Worm (Caenorhabditis elegans) whole organism, L4 larva: ENCODE data around the gene ZK1127.5.
A peak's percentile ranks its signal among the peaks of the same experiment; 100 is the strongest.

Experiments
- D1046.2 ChIP-seq: fragments of 200-800 bp; sonication (Bioruptor generic); IDR thresholded peaks from 2 replicates; pipeline ENCODE4 v1.3.6; 2022; ENCODE audit warnings: missing genetic modification characterization, missing compliant biosample characterization
- Y48G9A.11 ChIP-seq: fragments of 200-800 bp; sonication (Bioruptor generic); IDR thresholded peaks from 2 replicates; pipeline ENCODE4 v1.3.6; 2022; ENCODE audit warnings: missing genetic modification reagents, missing genetic modification characterization, missing compliant biosample characterization
- Y5F2A.4 ChIP-seq: fragments of 200-800 bp; sonication (Bioruptor generic); optimal IDR thresholded peaks from 2 replicates; lab custom pipeline; 2018; ENCODE audit warnings: mild to moderate bottlenecking, missing genetic modification characterization, missing compliant biosample characterization
- ZK337.2 ChIP-seq: fragments of 200-800 bp; sonication (Bioruptor generic); IDR thresholded peaks from 2 replicates; pipeline ENCODE4 v1.3.6; 2022; ENCODE audit warnings: missing genetic modification reagents, missing genetic modification characterization, missing compliant biosample characterization
- arid-1 ChIP-seq: fragments of 200-800 bp; sonication (Bioruptor generic); conservative IDR thresholded peaks from 2 replicates; pipeline ENCODE4 v1.3.6; 2022; ENCODE audit warnings: missing genetic modification reagents, missing genetic modification characterization, missing compliant biosample characterization
- ceh-32 ChIP-seq: sonication (generic microtip); optimal IDR thresholded peaks from 2 replicates; lab custom pipeline; 2016; ENCODE audit warnings: mild to moderate bottlenecking, missing genetic modification characterization, missing compliant biosample characterization; ENCODE audit not compliant: poor library complexity
- ceh-82 ChIP-seq: sonication (generic microtip); optimal IDR thresholded peaks from 2 replicates; lab custom pipeline; 2017; ENCODE audit warnings: missing biosample characterization, missing genetic modification characterization
- ces-1 ChIP-seq: fragments of 150-350 bp; sonication (generic microtip); optimal IDR thresholded peaks from 4 replicates; lab custom pipeline; 2014; ENCODE audit warnings: missing biosample characterization, missing genetic modification reagents, missing genetic modification characterization
- cey-2 ChIP-seq: sonication (generic microtip); optimal IDR thresholded peaks from 3 replicates; lab custom pipeline; 2017; ENCODE audit warnings: missing genetic modification characterization, mild to moderate bottlenecking, missing compliant biosample characterization, antibody characterized with exemption, borderline replicate concordance; ENCODE audit not compliant: insufficient read depth
- ctbp-1 ChIP-seq: fragments of 200-800 bp; sonication (Bioruptor generic); IDR thresholded peaks from 2 replicates; pipeline ENCODE4 v1.3.6; 2022; ENCODE audit warnings: missing genetic modification reagents, missing genetic modification characterization, missing compliant biosample characterization
- daf-12 ChIP-seq: fragments of 150-350 bp; optimal IDR thresholded peaks from 2 replicates; lab custom pipeline; 2014; ENCODE audit warnings: missing biosample characterization, missing genetic modification reagents, missing genetic modification characterization
- daf-16 ChIP-seq, 3 experiments: sonication (generic microtip); optimal IDR thresholded peaks; 2 replicates each; lab custom pipeline; 2016 to 2017; ENCODE audit warnings: missing genetic modification characterization in 3 of 3, missing genetic modification reagents in 3 of 3, mild to moderate bottlenecking in 2 of 3, missing compliant biosample characterization in 2 of 3, missing biosample characterization in 1 of 3, moderate library complexity in 1 of 3
- daf-19 ChIP-seq: fragments of 200-800 bp; sonication (Bioruptor generic); conservative IDR thresholded peaks from 2 replicates; pipeline ENCODE4 v1.3.6; 2022; ENCODE audit warnings: missing genetic modification characterization, missing compliant biosample characterization
- daf-8 ChIP-seq: fragments of 200-800 bp; sonication (Bioruptor generic); IDR thresholded peaks from 2 replicates; pipeline ENCODE4 v1.3.6; 2022; ENCODE audit warnings: missing genetic modification characterization, missing compliant biosample characterization
- dmd-6 ChIP-seq: fragments of 200-800 bp; sonication (Bioruptor generic); IDR thresholded peaks from 2 replicates; pipeline ENCODE4 v1.3.6; 2022; ENCODE audit warnings: missing genetic modification reagents, missing genetic modification characterization, missing compliant biosample characterization
- dmd-8 ChIP-seq: fragments of 200-800 bp; sonication (Bioruptor generic); IDR thresholded peaks from 2 replicates; pipeline ENCODE4 v1.3.6; 2022; ENCODE audit warnings: missing genetic modification characterization, missing compliant biosample characterization
- dmd-9 ChIP-seq: fragments of 200-800 bp; sonication (Bioruptor generic); IDR thresholded peaks from 2 replicates; pipeline ENCODE4 v1.3.6; 2022; ENCODE audit warnings: missing genetic modification reagents, missing genetic modification characterization, missing compliant biosample characterization
- dpl-1 ChIP-seq: fragments of 150-350 bp; optimal IDR thresholded peaks from 2 replicates; lab custom pipeline; 2014; ENCODE audit warnings: missing biosample characterization, missing genetic modification reagents, missing genetic modification characterization
- duxl-1 ChIP-seq: sonication (generic microtip); optimal IDR thresholded peaks from 2 replicates; lab custom pipeline; 2016; ENCODE audit warnings: mild to moderate bottlenecking, missing genetic modification characterization, moderate library complexity, missing compliant biosample characterization; ENCODE audit not compliant: poor library complexity
- fkh-10 ChIP-seq: fragments of 150-350 bp; optimal IDR thresholded peaks from 2 replicates; lab custom pipeline; 2014; ENCODE audit warnings: missing biosample characterization, missing genetic modification reagents, missing genetic modification characterization
- gei-8 ChIP-seq: fragments of 200-800 bp; sonication (Bioruptor generic); optimal IDR thresholded peaks from 2 replicates; lab custom pipeline; 2018; ENCODE audit warnings: mild to moderate bottlenecking, missing genetic modification characterization, missing compliant biosample characterization
- hif-1 ChIP-seq, 2 experiments: sonication (generic microtip); optimal IDR thresholded peaks; 2 replicates each; lab custom pipeline; 2016 to 2017; ENCODE audit warnings: missing compliant biosample characterization in 2 of 2, missing genetic modification characterization in 2 of 2, missing genetic modification reagents in 2 of 2, missing genotype in 2 of 2, mild to moderate bottlenecking in 1 of 2
- hlh-30 ChIP-seq: sonication (generic microtip); optimal IDR thresholded peaks from 2 replicates; lab custom pipeline; 2017; ENCODE audit warnings: antibody characterized with exemption, mild to moderate bottlenecking, missing genetic modification characterization, missing compliant biosample characterization; ENCODE audit not compliant: insufficient read depth
- hmg-1.1 ChIP-seq: fragments of 200-800 bp; sonication (Bioruptor generic); IDR thresholded peaks from 2 replicates; pipeline ENCODE4 v1.3.6; 2022; ENCODE audit warnings: missing genetic modification reagents, missing genetic modification characterization, missing compliant biosample characterization
- lin-13 ChIP-seq: fragments of 150-350 bp; optimal IDR thresholded peaks from 2 replicates; lab custom pipeline; 2014; ENCODE audit warnings: missing biosample characterization, missing genetic modification reagents, missing genetic modification characterization
- lin-15B ChIP-seq: fragments of 150-350 bp; sonication (generic microtip); optimal IDR thresholded peaks from 3 replicates; lab custom pipeline; 2014; ENCODE audit warnings: missing biosample characterization, missing genetic modification characterization
- lin-38 ChIP-seq: fragments of 200-800 bp; sonication (Bioruptor generic); IDR thresholded peaks from 2 replicates; pipeline ENCODE4 v1.3.6; 2022; ENCODE audit warnings: missing genetic modification reagents, missing genetic modification characterization, missing compliant biosample characterization
- lsy-2 ChIP-seq, 2 experiments: fragments of 150-350 bp in 1 of 2; sonication (generic microtip) in 1 of 2; optimal IDR thresholded peaks; 2 replicates each; lab custom pipeline; 2014 to 2017; ENCODE audit warnings: missing biosample characterization in 2 of 2, missing genetic modification characterization in 2 of 2
- nhr-10 ChIP-seq: fragments of 150-350 bp; optimal IDR thresholded peaks from 2 replicates; lab custom pipeline; 2014; ENCODE audit warnings: missing biosample characterization, missing genetic modification characterization
- nhr-111 ChIP-seq: fragments of 200-800 bp; sonication (Bioruptor generic); optimal IDR thresholded peaks from 2 replicates; lab custom pipeline; 2018; ENCODE audit warnings: mild to moderate bottlenecking, missing genetic modification characterization, missing compliant biosample characterization
- nhr-237 ChIP-seq: sonication (generic microtip); optimal IDR thresholded peaks from 2 replicates; lab custom pipeline; 2017; ENCODE audit warnings: missing biosample characterization, missing genetic modification characterization
- nhr-28 ChIP-seq: fragments of 150-350 bp; optimal IDR thresholded peaks from 2 replicates; lab custom pipeline; 2014; ENCODE audit warnings: missing biosample characterization, missing genetic modification characterization
- nhr-41 ChIP-seq: fragments of 200-800 bp; sonication (Bioruptor generic); IDR thresholded peaks from 2 replicates; pipeline ENCODE4 v1.3.6; 2022; ENCODE audit warnings: missing genetic modification reagents, missing genetic modification characterization, missing compliant biosample characterization
- nhr-6 ChIP-seq: fragments of 150-350 bp; optimal IDR thresholded peaks from 2 replicates; lab custom pipeline; 2014; ENCODE audit warnings: missing biosample characterization, missing genetic modification characterization
- rbr-2 ChIP-seq: sonication (generic microtip); optimal IDR thresholded peaks from 2 replicates; lab custom pipeline; 2016; ENCODE audit warnings: missing genotype, missing genetic modification characterization, missing compliant biosample characterization
- set-16 ChIP-seq: fragments of 200-800 bp; sonication (Bioruptor generic); IDR thresholded peaks from 2 replicates; pipeline ENCODE4 v1.3.6; 2022; ENCODE audit warnings: missing genetic modification reagents, missing genetic modification characterization, missing compliant biosample characterization
- skn-1 ChIP-seq: fragments of 150-350 bp; optimal IDR thresholded peaks from 2 replicates; lab custom pipeline; 2014; ENCODE audit warnings: missing biosample characterization, missing genetic modification characterization
- snpc-1.2 ChIP-seq: fragments of 200-800 bp; sonication (Bioruptor generic); IDR thresholded peaks from 2 replicates; pipeline ENCODE4 v1.3.6; 2022; ENCODE audit warnings: missing genetic modification reagents, missing genetic modification characterization, missing compliant biosample characterization
- tag-97 ChIP-seq: fragments of 200-800 bp; sonication (Bioruptor generic); IDR thresholded peaks from 2 replicates; pipeline ENCODE4 v1.3.6; 2022; ENCODE audit warnings: missing genetic modification characterization, missing compliant biosample characterization
- unc-130 ChIP-seq: sonication (generic microtip); optimal IDR thresholded peaks from 2 replicates; lab custom pipeline; 2016; ENCODE audit warnings: missing genetic modification reagents, missing genetic modification characterization, missing compliant biosample characterization
- unc-62 ChIP-seq, 3 experiments: fragments of 150-350 bp in 1 of 3; sonication (generic microtip); optimal IDR thresholded peaks in 2 of 3; peaks in 1 of 3; 1 replicate in 1 of 3; 2 replicates in 2 of 3; lab custom pipeline; 2014 to 2017; ENCODE audit warnings: missing biosample characterization in 3 of 3, missing genetic modification characterization in 3 of 3, missing genetic modification reagents in 3 of 3, missing genotype in 1 of 3
- vab-7 ChIP-seq: fragments of 200-800 bp; sonication (Bioruptor generic); IDR thresholded peaks from 2 replicates; pipeline ENCODE4 v1.3.6; 2022; ENCODE audit warnings: missing genetic modification reagents, missing genetic modification characterization, missing compliant biosample characterization
- zfp-3 ChIP-seq: fragments of 200-800 bp; sonication (Bioruptor generic); conservative IDR thresholded peaks from 2 replicates; pipeline ENCODE4 v1.3.6; 2022; ENCODE audit warnings: missing genetic modification reagents, missing genetic modification characterization, missing compliant biosample characterization
- zip-11 ChIP-seq: fragments of 200-800 bp; sonication (Bioruptor generic); IDR thresholded peaks from 2 replicates; pipeline ENCODE4 v1.3.6; 2022; ENCODE audit warnings: missing genetic modification characterization, missing compliant biosample characterization
- zip-2 ChIP-seq: fragments of 150-350 bp; optimal IDR thresholded peaks from 2 replicates; lab custom pipeline; 2014; ENCODE audit warnings: missing biosample characterization, missing genetic modification characterization

ZK1127.5 gene

DNA sequence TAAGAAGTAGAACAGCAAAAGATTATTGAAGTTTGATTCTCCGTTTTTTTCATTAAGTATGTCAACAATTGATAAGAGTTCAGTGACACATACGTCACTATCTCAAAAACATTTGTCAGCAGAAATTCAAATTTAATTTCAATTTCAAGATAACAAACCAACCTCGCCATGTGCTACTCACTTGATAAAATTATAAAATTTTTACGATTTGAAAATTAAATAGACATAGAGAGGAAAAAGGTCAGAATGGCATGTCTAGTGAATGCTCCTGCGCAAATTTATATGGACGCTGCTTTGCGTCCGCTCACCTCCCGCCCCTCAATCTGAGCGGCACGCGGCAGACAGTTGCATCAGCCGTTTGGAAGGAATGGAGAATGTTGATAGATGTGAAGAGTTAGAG, 9.7 kb downstream of the ZK1127.5 start (continued):
- TF ChIP-seq dmd-6 (GFP tag; lab: Robert Waterston, UW) (peak; percentile 98), Y5F2A.4 (GFP tag; lab: Kevin White, UChicago) (no peak), nhr-10 (tag; lab: Kevin White, UChicago) (no peak), zip-2 (tag; lab: Kevin White, UChicago) (peak; percentile 14), ZK337.2 (no peak), dmd-9 (GFP tag; lab: Robert Waterston, UW) (no peak), ctbp-1 (GFP tag; lab: Robert Waterston, UW) (no peak), gei-8 (GFP tag; lab: Kevin White, UChicago) (no peak), dpl-1 (GFP tag; lab: Kevin White, UChicago) (no peak), daf-19 (no peak), unc-130 (GFP tag; lab: Kevin White, UChicago) (no peak), arid-1 (GFP tag; lab: Robert Waterston, UW) (no peak), skn-1 (tag; lab: Kevin White, UChicago) (no peak), daf-12 (tag; lab: Kevin White, UChicago) (no peak), unc-62 (GFP tag; optimal IDR thresholded peaks at IDR 0.05 in 1 of 2; lab: Kevin White, UChicago) (peak in 1 of 2 experiments; percentile 77), unc-62 (tag; optimal IDR thresholded peaks at IDR 0.05; lab: Kevin White, UChicago) (no peak), D1046.2 (GFP tag; lab: Robert Waterston, UW) (no peak)

DNA sequence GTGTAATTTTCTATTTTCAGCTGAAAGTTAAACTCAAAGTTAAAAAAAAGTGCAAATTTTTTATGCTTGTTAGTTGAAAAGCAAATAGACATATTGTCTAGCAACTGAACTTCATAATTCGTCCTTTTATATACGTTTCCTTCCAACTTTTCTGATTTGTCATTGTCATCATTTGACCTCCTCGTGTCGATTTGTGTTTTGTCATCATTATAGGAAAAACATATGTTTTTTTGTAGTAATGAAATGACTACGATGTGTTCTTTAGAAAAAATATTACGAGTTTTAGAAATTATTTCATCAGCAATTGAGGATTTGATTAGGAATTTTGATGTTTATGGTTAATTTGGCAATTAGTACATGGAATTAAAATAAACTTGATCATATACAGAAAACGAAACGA, 10.3 kb downstream of the ZK1127.5 start:
- TF ChIP-seq hlh-30 (tag; lab: Kevin White, UChicago) (peak; percentile 41), vab-7 (GFP tag; lab: Robert Waterston, UW) (no peak)

DNA sequence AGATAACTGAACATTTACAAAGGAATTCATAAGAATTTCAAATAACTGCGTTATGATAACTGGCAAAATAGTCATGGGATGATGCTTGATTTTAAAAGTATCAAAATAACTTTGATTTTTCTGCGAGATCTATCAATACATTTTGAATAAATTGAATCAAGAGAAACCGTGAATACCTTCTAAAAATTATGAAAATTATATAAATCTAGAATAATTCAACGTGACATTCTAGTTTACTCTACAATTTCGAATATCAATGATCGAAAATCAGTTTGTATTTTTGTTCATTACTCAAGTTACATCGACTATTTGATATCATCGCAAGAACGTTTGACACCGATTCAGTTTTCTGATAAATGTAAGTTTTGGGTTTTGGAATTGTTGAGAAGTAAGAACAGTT, 11.3 kb downstream of the ZK1127.5 start, which contains the start of gene acs-6:
Gene acs-6, plus strand, starts transcription at position 301 of the 400 bp plus-strand sequence.
- no peak for TF ChIP-seq lsy-2 (tag; optimal IDR thresholded peaks at IDR 0.05; lab: Kevin White, UChicago)
- TF ChIP-seq dmd-6 (GFP tag; lab: Robert Waterston, UW), result no peak
- TF ChIP-seq fkh-10 (GFP tag; lab: Kevin White, UChicago), result no peak
- no peak for TF ChIP-seq ceh-32 (tag; lab: Kevin White, UChicago)
- TF ChIP-seq daf-16 (GFP tag; optimal IDR thresholded peaks at IDR 0.05; lab: Kevin White, UChicago), result no peak
- no peak for TF ChIP-seq daf-16 (tag; optimal IDR thresholded peaks at IDR 0.05; lab: Kevin White, UChicago)
- TF ChIP-seq zip-11, result no peak
- no peak for TF ChIP-seq ceh-82 (tag; lab: Kevin White, UChicago)
- TF ChIP-seq nhr-41, result no peak
- TF ChIP-seq hif-1 (tag; optimal IDR thresholded peaks at IDR 0.05; lab: Kevin White, UChicago), result no peak
- no peak for TF ChIP-seq tag-97
- no peak for TF ChIP-seq snpc-1.2
- TF ChIP-seq gei-8 (GFP tag; lab: Kevin White, UChicago), result no peak
- TF ChIP-seq skn-1 (tag; lab: Kevin White, UChicago), result no peak
- TF ChIP-seq nhr-111, result no peak
- no peak for TF ChIP-seq zfp-3 (GFP tag; lab: Robert Waterston, UW)
- no peak for TF ChIP-seq ces-1 (GFP tag; lab: Kevin White, UChicago)
- TF ChIP-seq cey-2 (tag; lab: Kevin White, UChicago), result no peak
- TF ChIP-seq duxl-1 (tag; lab: Kevin White, UChicago), result no peak

DNA sequence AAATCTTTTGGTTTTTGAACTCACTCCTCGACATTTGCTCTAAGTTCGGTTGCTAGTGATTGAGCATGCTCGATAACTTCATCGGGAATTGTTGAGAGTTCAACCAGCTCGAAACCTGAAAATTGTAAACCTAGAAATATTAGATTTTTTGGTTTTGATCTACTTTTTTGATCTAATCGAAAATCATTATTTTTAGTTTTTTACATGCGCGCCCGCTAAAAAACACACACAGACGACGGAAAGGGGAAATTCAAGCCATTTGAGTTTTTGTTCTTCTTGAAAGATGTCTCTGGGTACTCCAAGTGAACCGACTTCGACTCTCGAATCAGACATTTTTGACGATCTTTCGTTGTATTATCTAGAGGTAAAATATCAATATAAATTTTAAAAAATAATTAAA, 14.9 kb downstream of the ZK1127.5 start, which contains the start of gene nos-2:
Gene nos-2, plus strand, starts transcription at position 228 of the 400 bp plus-strand sequence.
- TF ChIP-seq Y48G9A.11 (GFP tag; lab: Robert Waterston, UW), result no peak
- no peak for TF ChIP-seq rbr-2 (tag; lab: Kevin White, UChicago)
- no peak for TF ChIP-seq nhr-28 (tag; lab: Kevin White, UChicago)
- no peak for TF ChIP-seq nhr-111
- TF ChIP-seq dmd-8 (GFP tag; lab: Robert Waterston, UW), result no peak
- no peak for TF ChIP-seq hmg-1.1 (GFP tag; lab: Robert Waterston, UW)
- TF ChIP-seq lin-15B (tag; lab: Kevin White, UChicago), result no peak
- no peak for TF ChIP-seq daf-12 (tag; lab: Kevin White, UChicago)
- no peak for TF ChIP-seq nhr-6 (tag; lab: Kevin White, UChicago)
- TF ChIP-seq daf-8, result no peak
- TF ChIP-seq lin-13 (GFP tag; lab: Kevin White, UChicago), result no peak
- TF ChIP-seq unc-130 (GFP tag; lab: Kevin White, UChicago), result no peak
- TF ChIP-seq nhr-237 (tag; lab: Kevin White, UChicago), result no peak
- no peak for TF ChIP-seq fkh-10 (GFP tag; lab: Kevin White, UChicago)
- TF ChIP-seq lin-38 (GFP tag; lab: Robert Waterston, UW), result no peak
- TF ChIP-seq gei-8 (GFP tag; lab: Kevin White, UChicago), result no peak
- no peak for TF ChIP-seq set-16 (GFP tag; lab: Robert Waterston, UW)
- no peak for TF ChIP-seq skn-1 (tag; lab: Kevin White, UChicago)
